Worm (Caenorhabditis elegans) whole organism, midembryonic: ENCODE measurements around the gene Y51B9A.14.

Experiments
- flt-1 ChIP-seq: fragments of 200-800 bp; sonication (Bioruptor generic); IDR thresholded peaks from 2 replicates; pipeline ENCODE4 v1.3.6; 2022; ENCODE audit warnings: missing genetic modification characterization, missing compliant biosample characterization
- med-1 ChIP-seq: sonication (generic microtip); optimal IDR thresholded peaks from 2 replicates; lab custom pipeline; 2017; ENCODE audit warnings: missing genetic modification characterization, mild to moderate bottlenecking, missing compliant biosample characterization, antibody characterized with exemption, missing genetic modification reagents; ENCODE audit not compliant: insufficient read depth
- tab-1 ChIP-seq: fragments of 200-800 bp; sonication (Bioruptor generic); IDR thresholded peaks from 2 replicates; pipeline ENCODE4 v1.3.6; 2022; ENCODE audit warnings: missing genetic modification characterization, missing compliant biosample characterization
- ztf-29 ChIP-seq: fragments of 200-800 bp; sonication (Bioruptor generic); IDR thresholded peaks from 2 replicates; pipeline ENCODE4 v1.3.6; 2022; ENCODE audit warnings: missing genetic modification reagents, missing genetic modification characterization, missing compliant biosample characterization

ce11 chrII:9374807-9375206, 23.5 kb downstream of the Y51B9A.14 start, which contains the start of gene C06C3.12:
- no peak for TF ChIP-seq ztf-29 (GFP tag; lab: Robert Waterston, UW)
- no peak for TF ChIP-seq flt-1 (GFP tag; lab: Robert Waterston, UW)
- TF ChIP-seq tab-1 (GFP tag; lab: Robert Waterston, UW), result no peak
- TF ChIP-seq med-1 (GFP tag; lab: Kevin White, UChicago), result no peak
